Fruit fly (Drosophila melanogaster): Measurements from ENCODE around the gene CG32249.

DNA sequence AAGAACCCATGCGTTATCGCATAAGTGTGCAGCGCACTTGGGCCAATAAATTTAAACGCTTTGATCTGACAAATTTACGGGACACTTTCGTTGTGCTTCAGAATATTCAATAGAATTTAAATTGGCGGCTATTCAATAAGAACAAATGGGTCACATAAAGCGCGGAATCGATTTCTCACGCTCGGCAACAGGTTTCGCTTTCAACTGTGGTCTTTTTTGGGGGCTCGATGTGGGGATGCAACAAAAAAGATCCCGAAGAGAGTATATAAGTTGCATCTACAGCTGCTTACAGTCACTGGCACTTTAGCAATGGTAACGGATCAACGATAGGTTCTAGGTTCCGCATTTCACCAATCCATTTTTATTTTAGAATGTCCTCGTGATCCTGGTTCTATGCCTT, 3.0 kb downstream of the CG32249 start, which contains the start of gene CG11349:
- no peak for TF ChIP-seq CG30431 (GFP tag; optimal IDR thresholded peaks at IDR 0.05)
- no peak for TF ChIP-seq ash1 (GFP tag; optimal IDR thresholded peaks at IDR 0.05)
- no peak for TF ChIP-seq vnd (GFP tag; IDR thresholded peaks at IDR 0.05; ENCODE audit: partially characterized antibody)
- no peak for TF ChIP-seq fd64A (GFP tag; optimal IDR thresholded peaks at IDR 0.05)
- no peak for TF ChIP-seq Sox102F (GFP tag; optimal IDR thresholded peaks at IDR 0.05)
- TF ChIP-seq CG13894 (tag; optimal IDR thresholded peaks at IDR 0.05) = no peak
- TF ChIP-seq CG15696 (tag; optimal IDR thresholded peaks at IDR 0.05) = no peak
- TF ChIP-seq CG10147 (GFP tag; optimal IDR thresholded peaks at IDR 0.05) = no peak
